Worm (Caenorhabditis elegans) whole organism, young adult: Measurements from ENCODE around the gene idpa-3.
A peak's percentile ranks its signal among the peaks of the same experiment; 100 is the strongest.

Experiments
- B0035.1 ChIP-seq: sonication (generic microtip); optimal IDR thresholded peaks from 2 replicates; lab custom pipeline; 2016; ENCODE audit warnings: missing genetic modification characterization, mild to moderate bottlenecking, missing compliant biosample characterization, missing genotype, missing genetic modification reagents
- B0336.3 ChIP-seq: fragments of 200-800 bp; sonication (Bioruptor generic); IDR thresholded peaks from 2 replicates; pipeline ENCODE4 v1.3.6; 2022; ENCODE audit warnings: missing genetic modification characterization, missing compliant biosample characterization
- T07F8.4 ChIP-seq: sonication (generic microtip); optimal IDR thresholded peaks from 2 replicates; lab custom pipeline; 2016; ENCODE audit warnings: mild to moderate bottlenecking, missing genetic modification characterization, moderate library complexity, missing compliant biosample characterization
- Y53G8AR.9 ChIP-seq: fragments of 200-800 bp; sonication (Bioruptor generic); conservative IDR thresholded peaks from 2 replicates; pipeline ENCODE4 v1.3.6; 2022; ENCODE audit warnings: missing genetic modification reagents, missing genetic modification characterization, missing compliant biosample characterization
- Y56A3A.18 ChIP-seq: fragments of 200-800 bp; sonication (Bioruptor generic); IDR thresholded peaks from 2 replicates; pipeline ENCODE4 v1.3.6; 2022; ENCODE audit warnings: missing genetic modification reagents, missing genetic modification characterization, missing compliant biosample characterization
- Y95B8A.8 ChIP-seq: fragments of 200-800 bp; sonication (Bioruptor generic); IDR thresholded peaks from 2 replicates; pipeline ENCODE4 v1.3.6; 2022; ENCODE audit warnings: missing genetic modification reagents, missing genetic modification characterization, missing compliant biosample characterization
- ZK185.1 ChIP-seq: sonication (generic microtip); optimal IDR thresholded peaks from 2 replicates; lab custom pipeline; 2016; ENCODE audit warnings: mild to moderate bottlenecking, missing genetic modification characterization, missing compliant biosample characterization; ENCODE audit not compliant: poor library complexity, severe bottlenecking
- aptf-2 ChIP-seq: fragments of 200-800 bp; sonication (Bioruptor generic); conservative IDR thresholded peaks from 2 replicates; pipeline ENCODE4 v1.3.6; 2022; ENCODE audit warnings: missing genetic modification reagents, missing genetic modification characterization, missing compliant biosample characterization
- athp-1 ChIP-seq: sonication (generic microtip); optimal IDR thresholded peaks from 2 replicates; lab custom pipeline; 2017; ENCODE audit warnings: mild to moderate bottlenecking, missing genetic modification characterization, missing compliant biosample characterization
- attf-6 ChIP-seq: fragments of 200-800 bp; sonication (Bioruptor generic); IDR thresholded peaks from 2 replicates; pipeline ENCODE4 v1.3.6; 2022; ENCODE audit warnings: missing genetic modification reagents, missing genetic modification characterization, missing compliant biosample characterization
- bed-2 ChIP-seq: fragments of 200-800 bp; sonication (Bioruptor generic); IDR thresholded peaks from 2 replicates; pipeline ENCODE4 v1.3.6; 2022; ENCODE audit warnings: missing genetic modification reagents, missing genetic modification characterization, missing compliant biosample characterization
- cebp-1 ChIP-seq, 2 experiments: fragments of 200-800 bp in 1 of 2; sonication (Bioruptor generic) in 1 of 2; sonication (generic microtip) in 1 of 2; IDR thresholded peaks in 1 of 2; optimal IDR thresholded peaks in 1 of 2; 2 replicates each; pipeline versions ENCODE4 v1.3.6 to Lab custom; 2017 to 2022; ENCODE audit warnings: missing compliant biosample characterization in 2 of 2, missing genetic modification characterization in 2 of 2, mild to moderate bottlenecking in 1 of 2, missing genetic modification reagents in 1 of 2, moderate library complexity in 1 of 2
- cebp-2 ChIP-seq: fragments of 200-800 bp; sonication (Bioruptor generic); IDR thresholded peaks from 2 replicates; pipeline ENCODE4 v1.3.6; 2022; ENCODE audit warnings: missing genetic modification characterization, missing compliant biosample characterization
- dpl-1 ChIP-seq: fragments of 150-350 bp; optimal IDR thresholded peaks from 2 replicates; lab custom pipeline; 2014; ENCODE audit warnings: missing biosample characterization, missing genetic modification reagents, missing genetic modification characterization
- egrh-3 ChIP-seq: fragments of 200-800 bp; sonication (Bioruptor generic); IDR thresholded peaks from 2 replicates; pipeline ENCODE4 v1.3.6; 2022; ENCODE audit warnings: missing genetic modification reagents, missing genetic modification characterization, missing compliant biosample characterization
- ets-4 ChIP-seq: fragments of 200-800 bp; sonication (Bioruptor generic); optimal IDR thresholded peaks from 2 replicates; lab custom pipeline; 2018; ENCODE audit warnings: mild to moderate bottlenecking, missing genetic modification characterization, missing compliant biosample characterization
- fkh-3 ChIP-seq: sonication (generic microtip); optimal IDR thresholded peaks from 2 replicates; lab custom pipeline; 2016; ENCODE audit warnings: mild to moderate bottlenecking, missing genetic modification characterization, missing compliant biosample characterization
- gei-17 ChIP-seq: fragments of 200-800 bp; sonication (Bioruptor generic); optimal IDR thresholded peaks from 2 replicates; lab custom pipeline; 2018; ENCODE audit warnings: mild to moderate bottlenecking, missing genetic modification characterization, missing compliant biosample characterization
- him-1 ChIP-seq: sonication (generic microtip); optimal IDR thresholded peaks from 2 replicates; lab custom pipeline; 2016; ENCODE audit warnings: missing genotype, missing genetic modification reagents, missing genetic modification characterization, missing compliant biosample characterization
- hlh-12 ChIP-seq: sonication (generic microtip); optimal IDR thresholded peaks from 2 replicates; lab custom pipeline; 2016; ENCODE audit warnings: missing genetic modification characterization, missing compliant biosample characterization
- hmg-1.2 ChIP-seq: fragments of 200-800 bp; sonication (Bioruptor generic); IDR thresholded peaks from 2 replicates; pipeline ENCODE4 v1.3.6; 2022; ENCODE audit warnings: missing genetic modification reagents, missing genetic modification characterization, missing compliant biosample characterization
- hrde-1 ChIP-seq: sonication (generic microtip); optimal IDR thresholded peaks from 2 replicates; lab custom pipeline; 2016; ENCODE audit warnings: missing genetic modification characterization, mild to moderate bottlenecking, missing compliant biosample characterization, moderate library complexity, missing genotype, missing genetic modification reagents, borderline replicate concordance
- lag-1 ChIP-seq: fragments of 200-800 bp; sonication (Bioruptor generic); IDR thresholded peaks from 2 replicates; pipeline ENCODE4 v1.3.6; 2022; ENCODE audit warnings: missing genetic modification reagents, missing genetic modification characterization, missing compliant biosample characterization
- let-607 ChIP-seq, 2 experiments: fragments of 200-800 bp in 1 of 2; sonication (Bioruptor generic) in 1 of 2; sonication (generic microtip) in 1 of 2; optimal IDR thresholded peaks; 2 replicates each; lab custom pipeline; 2016 to 2018; ENCODE audit warnings: mild to moderate bottlenecking in 2 of 2, missing compliant biosample characterization in 2 of 2, missing genetic modification characterization in 2 of 2, moderate library complexity in 2 of 2, missing genotype in 1 of 2
- lin-26 ChIP-seq: fragments of 200-800 bp; sonication (Bioruptor generic); IDR thresholded peaks from 2 replicates; pipeline ENCODE4 v1.3.6; 2022; ENCODE audit warnings: missing genetic modification reagents, missing genetic modification characterization, missing compliant biosample characterization
- madf-3 ChIP-seq: fragments of 200-800 bp; sonication (Bioruptor generic); IDR thresholded peaks from 2 replicates; pipeline ENCODE4 v1.3.6; 2022; ENCODE audit warnings: missing genetic modification reagents, missing genetic modification characterization, missing compliant biosample characterization
- mcd-1 ChIP-seq: fragments of 200-800 bp; sonication (Bioruptor generic); IDR thresholded peaks from 2 replicates; pipeline ENCODE4 v1.3.6; 2022; ENCODE audit warnings: missing genetic modification reagents, missing genetic modification characterization, missing compliant biosample characterization
- nfya-1 ChIP-seq: sonication (generic microtip); optimal IDR thresholded peaks from 2 replicates; lab custom pipeline; 2017; ENCODE audit warnings: antibody characterized with exemption, missing compliant biosample characterization, missing genetic modification characterization, borderline replicate concordance; ENCODE audit not compliant: insufficient read depth
- nfyb-1 ChIP-seq: fragments of 200-800 bp; sonication (Bioruptor generic); IDR thresholded peaks from 2 replicates; pipeline ENCODE4 v1.3.6; 2022; ENCODE audit warnings: missing genetic modification reagents, missing genetic modification characterization, missing compliant biosample characterization
- nhr-120 ChIP-seq: fragments of 200-800 bp; sonication (Bioruptor generic); IDR thresholded peaks from 2 replicates; pipeline ENCODE4 v1.3.6; 2022; ENCODE audit warnings: missing genetic modification characterization, missing compliant biosample characterization
- nhr-27 ChIP-seq: fragments of 200-800 bp; sonication (Bioruptor generic); optimal IDR thresholded peaks from 2 replicates; lab custom pipeline; 2018; ENCODE audit warnings: mild to moderate bottlenecking, missing genetic modification characterization, moderate library complexity, missing compliant biosample characterization
- nhr-80 ChIP-seq: sonication (generic microtip); optimal IDR thresholded peaks from 2 replicates; lab custom pipeline; 2016; ENCODE audit warnings: missing genetic modification characterization, missing compliant biosample characterization
- pbrm-1 ChIP-seq: fragments of 200-800 bp; sonication (Bioruptor generic); IDR thresholded peaks from 2 replicates; pipeline ENCODE4 v1.3.6; 2022; ENCODE audit warnings: missing genetic modification reagents, missing genetic modification characterization, missing compliant biosample characterization
- pha-4 ChIP-seq: fragments of 150-350 bp; sonication (generic microtip); optimal IDR thresholded peaks from 2 replicates; lab custom pipeline; 2014; ENCODE audit warnings: missing biosample characterization, missing genetic modification reagents, missing genetic modification characterization
- snpc-1.1 ChIP-seq: sonication (generic microtip); optimal IDR thresholded peaks from 2 replicates; lab custom pipeline; 2017; ENCODE audit warnings: missing genetic modification characterization, mild to moderate bottlenecking, missing compliant biosample characterization, antibody characterized with exemption, moderate library complexity, missing genotype, missing genetic modification reagents; ENCODE audit not compliant: insufficient read depth
- tlf-1 ChIP-seq: fragments of 200-800 bp; sonication (Bioruptor generic); optimal IDR thresholded peaks from 2 replicates; lab custom pipeline; 2018; ENCODE audit warnings: mild to moderate bottlenecking, missing genetic modification characterization, missing compliant biosample characterization
- unc-130 ChIP-seq: sonication (generic microtip); optimal IDR thresholded peaks from 2 replicates; lab custom pipeline; 2016; ENCODE audit warnings: missing genetic modification reagents, missing genetic modification characterization, missing compliant biosample characterization
- ztf-3 ChIP-seq: fragments of 200-800 bp; sonication (Bioruptor generic); optimal IDR thresholded peaks from 2 replicates; lab custom pipeline; 2018; ENCODE audit warnings: mild to moderate bottlenecking, missing genetic modification characterization, missing compliant biosample characterization

idpa-3 gene

ce11 chrX:10336592-10336991, 354 bp downstream of the idpa-3 start (continued):
- TF ChIP-seq snpc-1.1 (no peak), hlh-12 (tag; lab: Kevin White, UChicago) (no peak), dpl-1 (GFP tag; lab: Kevin White, UChicago) (no peak)

- TF ChIP-seq T07F8.4 (tag; lab: Kevin White, UChicago) (no peak), athp-1 (tag; lab: Kevin White, UChicago) (no peak), unc-130 (no peak), aptf-2 (no peak), hrde-1 (tag; lab: Kevin White, UChicago) (no peak), Y95B8A.8 (no peak), pha-4 (tag; lab: Kevin White, UChicago) (no peak), fkh-3 (no peak), gei-17 (no peak), mcd-1 (no peak), cebp-2 (GFP tag; lab: Robert Waterston, UW) (no peak), lag-1 (GFP tag; lab: Robert Waterston, UW) (no peak), ztf-3 (GFP tag; lab: Kevin White, UChicago) (no peak), nhr-120 (no peak), pbrm-1 (no peak), nhr-27 (tag; lab: Kevin White, UChicago) (no peak), B0035.1 (tag; lab: Kevin White, UChicago) (no peak), bed-2 (GFP tag; lab: Robert Waterston, UW) (no peak), tlf-1 (GFP tag; lab: Kevin White, UChicago) (no peak)
Observed at ce11 chrX:10338100-10338499, 1.9 kb downstream of the idpa-3 start, which contains the start of gene cut-5. TSS of gene cut-5 (minus strand) at chrX:10338200.

DNA sequence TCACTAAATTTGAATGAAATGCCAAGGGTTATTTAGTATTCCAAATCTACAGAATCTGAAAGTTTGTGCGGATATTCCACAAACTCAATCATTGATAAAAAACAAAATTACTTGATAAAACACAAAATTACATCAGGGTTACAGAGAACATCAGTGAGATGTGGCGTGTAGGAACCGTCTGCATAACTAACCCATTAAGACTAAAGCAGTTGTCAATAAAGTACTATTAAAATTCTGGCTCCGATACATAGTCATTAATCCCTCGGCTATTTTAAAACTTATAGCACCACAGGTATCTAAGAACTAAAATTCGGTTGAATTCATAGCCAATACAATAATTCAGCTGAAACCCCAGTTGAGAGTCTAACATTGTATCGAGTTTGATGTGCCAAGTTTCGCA, 2.5 kb downstream of the idpa-3 start:
- no peak for TF ChIP-seq ZK185.1 (tag; lab: Kevin White, UChicago)
- TF ChIP-seq B0336.3 (GFP tag; lab: Robert Waterston, UW) = peak; percentile 63; the same call in 1 of the 2 replicates
- TF ChIP-seq dpl-1 (GFP tag; lab: Kevin White, UChicago) = no peak
- 0 out of 2 replicates have a peak, but pooled peaks have one; percentile 55 for TF ChIP-seq Y56A3A.18 (GFP tag; lab: Robert Waterston, UW)
- no peak for TF ChIP-seq hmg-1.2 (GFP tag; lab: Robert Waterston, UW)
- TF ChIP-seq nfyb-1 = peak; percentile 71; the same call in 1 of the 2 replicates
- 0 out of 2 replicates have a peak, but pooled peaks have one; percentile 43 for TF ChIP-seq Y53G8AR.9 (GFP tag; lab: Robert Waterston, UW)
- TF ChIP-seq tlf-1 (GFP tag; lab: Kevin White, UChicago) = peak; percentile 55
- no peak for TF ChIP-seq let-607 (tag; optimal IDR thresholded peaks at IDR 0.05; lab: Kevin White, UChicago)
- no peak for TF ChIP-seq cebp-1 (GFP tag; IDR thresholded peaks at IDR 0.05; lab: Robert Waterston, UW)
- TF ChIP-seq cebp-1 (tag; optimal IDR thresholded peaks at IDR 0.05; lab: Kevin White, UChicago) = peak; percentile 36
- no peak for TF ChIP-seq nfya-1 (tag; lab: Kevin White, UChicago)
- no peak for TF ChIP-seq ets-4
- 0 out of 2 replicates have a peak, but pooled peaks have one; percentile 26 for TF ChIP-seq madf-3
- no peak for TF ChIP-seq athp-1 (tag; lab: Kevin White, UChicago)
- TF ChIP-seq attf-6 = no peak
- TF ChIP-seq lin-26 (GFP tag; lab: Robert Waterston, UW) = 0 out of 2 replicates have a peak, but pooled peaks have one; percentile 22
- TF ChIP-seq nhr-120 = no peak
- TF ChIP-seq egrh-3 (GFP tag; lab: Robert Waterston, UW) = no peak
- TF ChIP-seq nhr-27 (tag; lab: Kevin White, UChicago) = no peak
- TF ChIP-seq nhr-80 (tag; lab: Kevin White, UChicago) = no peak
- TF ChIP-seq him-1 (tag; lab: Kevin White, UChicago) = no peak
